Worm (Caenorhabditis elegans): ENCODE data around the gene pst-2.

DNA sequence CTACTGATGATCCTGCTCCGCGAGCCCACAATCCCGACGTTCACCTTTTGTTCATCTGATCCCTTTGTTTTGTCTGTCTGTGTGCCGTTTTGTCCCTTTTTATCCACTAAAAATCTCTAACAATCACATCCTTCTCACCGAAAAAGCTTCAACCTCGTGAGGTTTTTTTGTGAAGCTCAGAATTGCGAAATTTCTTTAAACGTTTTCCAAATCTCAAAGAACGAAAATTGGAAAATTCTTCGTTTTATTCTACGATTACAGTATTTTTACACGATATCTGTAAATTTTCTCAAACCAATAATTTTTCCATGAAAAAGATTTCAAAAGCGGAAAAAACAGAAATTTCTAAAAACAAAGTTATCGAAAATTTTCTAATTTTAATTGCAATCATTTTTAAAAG is 6.0 kb upstream of the pst-2 start:
- TF ChIP-seq nhr-232 (tag; optimal IDR thresholded peaks at IDR 0.05) (no peak), pqm-1 (tag; optimal IDR thresholded peaks at IDR 0.05) (no peak), dve-1 (tag; optimal IDR thresholded peaks at IDR 0.05) (no peak), dmd-4 (tag; optimal IDR thresholded peaks at IDR 0.05; ENCODE audit: borderline replicate concordance) (no peak)
